Fruit fly (Drosophila melanogaster): ENCODE data around the gene CG31715.
A peak's percentile ranks its signal among the peaks of the same experiment; 100 is the strongest.

The CG31715 gene

dm6 chr2L:10303786-10304185 is 37.6 kb upstream of the CG31715 start, which contains the start of gene nmd (continued):
- no peak for TF ChIP-seq nerfin-1 (tag; optimal IDR thresholded peaks at IDR 0.05)
- no peak for TF ChIP-seq CG32767 (GFP tag; IDR thresholded peaks at IDR 0.05)
- no peak for TF ChIP-seq Camta (GFP tag; optimal IDR thresholded peaks at IDR 0.05)
- no peak for TF ChIP-seq usp (GFP tag; optimal IDR thresholded peaks at IDR 0.05)
- TF ChIP-seq CG12236 (GFP tag; optimal IDR thresholded peaks at IDR 0.05) = no peak
- no peak for TF ChIP-seq grn (GFP tag; optimal IDR thresholded peaks at IDR 0.05)
- TF ChIP-seq CG4328 (GFP tag; optimal IDR thresholded peaks at IDR 0.05) = no peak
- TF ChIP-seq sc (optimal IDR thresholded peaks at IDR 0.05) = no peak
- TF ChIP-seq sc (GFP tag; optimal IDR thresholded peaks at IDR 0.05) = no peak
- no peak for TF ChIP-seq wor (GFP tag; IDR thresholded peaks at IDR 0.05)
- TF ChIP-seq CG8765 (GFP tag; IDR thresholded peaks at IDR 0.05) = no peak
- TF ChIP-seq chn (GFP tag; optimal IDR thresholded peaks at IDR 0.05) = no peak
- no peak for TF ChIP-seq D (optimal IDR thresholded peaks at IDR 0.05)
- TF ChIP-seq D (GFP tag; optimal IDR thresholded peaks at IDR 0.05) = no peak
- TF ChIP-seq unc-4 (GFP tag; IDR thresholded peaks at IDR 0.05; ENCODE audit: partially characterized antibody) = peak; percentile 30; the same call in 1 of the 2 replicates
- TF ChIP-seq Fer1 (GFP tag; optimal IDR thresholded peaks at IDR 0.05) = peak; percentile 50
- TF ChIP-seq CG4360 (GFP tag; IDR thresholded peaks at IDR 0.05) = no peak
- TF ChIP-seq sens (GFP tag) = no peak
- no peak for TF ChIP-seq Dbx (GFP tag; IDR thresholded peaks at IDR 0.05)
- peak; percentile 28 for TF ChIP-seq lilli (GFP tag; optimal IDR thresholded peaks at IDR 0.05)
- TF ChIP-seq Lim3 (GFP tag; IDR thresholded peaks at IDR 0.05) = no peak
- TF ChIP-seq mam (GFP tag; optimal IDR thresholded peaks at IDR 0.05) = peak; percentile 19
- TF ChIP-seq CG14710 (tag; optimal IDR thresholded peaks at IDR 0.05) = peak; percentile 42
- no peak for TF ChIP-seq corto (GFP tag; optimal IDR thresholded peaks at IDR 0.05)
- peak; percentile 45 for TF ChIP-seq dm (GFP tag; optimal IDR thresholded peaks at IDR 0.05)
- TF ChIP-seq YL-1 (GFP tag; optimal IDR thresholded peaks at IDR 0.05) = peak; percentile 64
- no peak for TF ChIP-seq z (GFP tag; IDR thresholded peaks at IDR 0.05)
- no peak for TF ChIP-seq CG10959 (GFP tag; IDR thresholded peaks at IDR 0.05)
- TF ChIP-seq org-1 (GFP tag; optimal IDR thresholded peaks at IDR 0.05) = no peak
- TF ChIP-seq tgo (GFP tag; IDR thresholded peaks at IDR 0.05) = no peak
- TF ChIP-seq CG15514 (GFP tag; optimal IDR thresholded peaks at IDR 0.05) = peak; percentile 82
- no peak for TF ChIP-seq crp (GFP tag; optimal IDR thresholded peaks at IDR 0.05)
- TF ChIP-seq CG11695 (GFP tag; IDR thresholded peaks at IDR 0.05) = no peak
- no peak for TF ChIP-seq CG8924 (tag; optimal IDR thresholded peaks at IDR 0.05)
- no peak for TF ChIP-seq dan (GFP tag; IDR thresholded peaks at IDR 0.05)
- TF ChIP-seq CG3281 (GFP tag; optimal IDR thresholded peaks at IDR 0.05) = no peak
- TF ChIP-seq Mad (GFP tag; optimal IDR thresholded peaks at IDR 0.05) = no peak
- TF ChIP-seq pfk (GFP tag; optimal IDR thresholded peaks at IDR 0.05) = peak; percentile 95
- TF ChIP-seq CG18619 (GFP tag; optimal IDR thresholded peaks at IDR 0.05) = no peak
- TF ChIP-seq run (tag; optimal IDR thresholded peaks at IDR 0.05) = no peak
- no peak for TF ChIP-seq Ssrp (tag; optimal IDR thresholded peaks at IDR 0.05)
- TF ChIP-seq Stat92E (GFP tag; optimal IDR thresholded peaks at IDR 0.05) = no peak
- no peak for TF ChIP-seq Neu2 (GFP tag; optimal IDR thresholded peaks at IDR 0.05; ENCODE audit: borderline replicate concordance)
- TF ChIP-seq CG11398 (GFP tag; optimal IDR thresholded peaks at IDR 0.05) = no peak
- no peak for TF ChIP-seq twi (tag; optimal IDR thresholded peaks at IDR 0.05)
- TF ChIP-seq CG10543 (GFP tag; optimal IDR thresholded peaks at IDR 0.05) = no peak
- TF ChIP-seq CG31441 (GFP tag; IDR thresholded peaks at IDR 0.05) = no peak
- no peak for TF ChIP-seq CG13296 (GFP tag; optimal IDR thresholded peaks at IDR 0.05)
- TF ChIP-seq fd64A (GFP tag; optimal IDR thresholded peaks at IDR 0.05) = no peak
- TF ChIP-seq CG12104 (GFP tag; optimal IDR thresholded peaks at IDR 0.05) = no peak
- TF ChIP-seq sna (GFP tag; IDR thresholded peaks at IDR 0.05; ENCODE audit: partially characterized antibody) = no peak
- TF ChIP-seq al (GFP tag; IDR thresholded peaks at IDR 0.05) = no peak
- no peak for TF ChIP-seq repo (GFP tag; optimal IDR thresholded peaks at IDR 0.05)
